Fruit fly (Drosophila melanogaster) whole organism, pupa: Measurements from ENCODE around the gene CG42390.

Experiments
- CG12605 ChIP-seq: fragments of 200-800 bp; sonication (Bioruptor generic); IDR thresholded peaks from 2 replicates; pipeline ENCODE4 v1.3.6; 2022; ENCODE audit warnings: missing biosample characterization, missing genetic modification characterization
- CG14655 ChIP-seq: fragments of 200-800 bp; sonication (Bioruptor generic); optimal IDR thresholded peaks from 3 replicates; lab custom pipeline; 2017; ENCODE audit warnings: mild to moderate bottlenecking, missing biosample characterization, missing genetic modification reagents, missing genetic modification characterization
- CG15710 ChIP-seq: fragments of 200-800 bp; sonication (Bioruptor generic); optimal IDR thresholded peaks from 2 replicates; lab custom pipeline; 2018; ENCODE audit warnings: missing biosample characterization, mild to moderate bottlenecking, missing genetic modification characterization, moderate library complexity
- CG17806 ChIP-seq: fragments of 200-800 bp; sonication (Bioruptor generic); optimal IDR thresholded peaks from 2 replicates; lab custom pipeline; 2018; ENCODE audit warnings: missing biosample characterization, mild to moderate bottlenecking, missing genetic modification characterization, moderate library complexity
- CG32121 ChIP-seq: fragments of 200-800 bp; sonication (Bioruptor generic); IDR thresholded peaks from 2 replicates; pipeline ENCODE4 v1.3.6; 2022; ENCODE audit warnings: missing biosample characterization, missing genetic modification characterization
- CG34367 ChIP-seq: fragments of 200-800 bp; sonication (Bioruptor generic); optimal IDR thresholded peaks from 2 replicates; lab custom pipeline; 2018; ENCODE audit warnings: missing biosample characterization, mild to moderate bottlenecking, missing genetic modification characterization
- CG4496 ChIP-seq: fragments of 200-800 bp; sonication (Bioruptor generic); IDR thresholded peaks from 3 replicates; pipeline ENCODE4 v1.3.6; 2022; ENCODE audit warnings: missing biosample characterization, missing genetic modification characterization
- CG8159 ChIP-seq: fragments of 200-800 bp; sonication (Bioruptor generic); optimal IDR thresholded peaks from 3 replicates; lab custom pipeline; 2018; ENCODE audit warnings: missing biosample characterization, mild to moderate bottlenecking, missing genetic modification characterization, moderate library complexity
- CG9948 ChIP-seq: fragments of 200-800 bp; sonication (Bioruptor generic); optimal IDR thresholded peaks from 2 replicates; lab custom pipeline; 2018; ENCODE audit warnings: missing biosample characterization, mild to moderate bottlenecking, missing genetic modification characterization, moderate library complexity
- D1 ChIP-seq: fragments of 200-800 bp; sonication (Bioruptor generic); optimal IDR thresholded peaks from 2 replicates; lab custom pipeline; 2018; ENCODE audit warnings: missing biosample characterization, mild to moderate bottlenecking, missing genetic modification characterization, moderate library complexity
- Pif1B ChIP-seq: fragments of 200-800 bp; sonication (Bioruptor generic); optimal IDR thresholded peaks from 3 replicates; lab custom pipeline; 2016; ENCODE audit warnings: missing biosample characterization, missing genetic modification characterization
- gl ChIP-seq: fragments of 200-800 bp; sonication (Bioruptor generic); optimal IDR thresholded peaks from 2 replicates; lab custom pipeline; 2018; ENCODE audit warnings: missing biosample characterization, mild to moderate bottlenecking, missing genetic modification characterization
- rn ChIP-seq: fragments of 200-800 bp; sonication (Bioruptor generic); IDR thresholded peaks from 2 replicates; pipeline ENCODE4 v1.3.6; 2022; ENCODE audit warnings: missing biosample characterization, missing genetic modification characterization

- TF ChIP-seq CG32121 (GFP tag; lab: Robert Waterston, UW), result no peak
- 0 out of 2 replicates have a peak, but pooled peaks have one; percentile 7 for TF ChIP-seq CG12605
- TF ChIP-seq CG15710 (tag; lab: Kevin White, UChicago), result peak; percentile 66
- TF ChIP-seq CG14655 (GFP tag; lab: Kevin White, UChicago), result peak; percentile 39
- TF ChIP-seq rn (GFP tag; lab: Robert Waterston, UW), result no peak
- peak; percentile 48 for TF ChIP-seq CG9948 (tag; lab: Kevin White, UChicago)
- TF ChIP-seq CG8159 (tag; lab: Kevin White, UChicago), result peak; percentile 77
- peak; percentile 55 for TF ChIP-seq Pif1B (GFP tag; lab: Kevin White, UChicago)
- no peak; the same call in 2 of the 3 replicates for TF ChIP-seq CG4496 (GFP tag; lab: Robert Waterston, UW)
- peak; percentile 65 for TF ChIP-seq CG17806 (tag; lab: Kevin White, UChicago)
- TF ChIP-seq gl, result no peak
- no peak for TF ChIP-seq D1 (tag; lab: Kevin White, UChicago)
- peak; percentile 40 for TF ChIP-seq CG34367
Observed at dm6 chr3R:22175745-22176144, 55.9 kb downstream of the CG42390 start.
